Fruit fly (Drosophila melanogaster): ENCODE data around the gene CG4592.

CG4592 gene

dm6 chr2L:9915011-9915850, 6.2 kb upstream of the CG4592 start, which contains the start of gene yip2 (continued):
- TF ChIP-seq esn (GFP tag; optimal IDR thresholded peaks at IDR 0.05) (peak; percentile 84), Eip93F (GFP tag; optimal IDR thresholded peaks at IDR 0.05) (peak; percentile 91), Ets96B (tag; optimal IDR thresholded peaks at IDR 0.05) (peak; percentile 87), CG3919 (GFP tag; optimal IDR thresholded peaks at IDR 0.05) (peak; percentile 92), net (GFP tag; optimal IDR thresholded peaks at IDR 0.05) (peak; percentile 98), CG10631 (GFP tag; optimal IDR thresholded peaks at IDR 0.05) (peak; percentile 58), CG6792 (GFP tag; optimal IDR thresholded peaks at IDR 0.05) (peak; percentile 61), CG32006 (GFP tag; optimal IDR thresholded peaks at IDR 0.05) (peak; percentile 80), OdsH (GFP tag; optimal IDR thresholded peaks at IDR 0.05) (peak; percentile 65), Hr39 (GFP tag; optimal IDR thresholded peaks at IDR 0.05) (peak; percentile 43), CG8119 (GFP tag; IDR thresholded peaks at IDR 0.05) (peak; percentile 97), Eip75B (GFP tag; optimal IDR thresholded peaks at IDR 0.05) (peak; percentile 82), CG8319 (GFP tag; optimal IDR thresholded peaks at IDR 0.05) (peak; percentile 92), lz (GFP tag; optimal IDR thresholded peaks at IDR 0.05) (peak; percentile 66), CG16779 (tag; optimal IDR thresholded peaks at IDR 0.05) (peak; percentile 99), Sox14 (GFP tag; optimal IDR thresholded peaks at IDR 0.05) (peak; percentile 93), svp (GFP tag) (peak; percentile 99), CG3032 (tag; optimal IDR thresholded peaks at IDR 0.05) (peak; percentile 85), Blimp-1 (GFP tag; optimal IDR thresholded peaks at IDR 0.05) (peak; percentile 96), CG31627 (GFP tag; optimal IDR thresholded peaks at IDR 0.05) (peak; percentile 54), spab (GFP tag; optimal IDR thresholded peaks at IDR 0.05) (peak; percentile 99), CG4318 (GFP tag; optimal IDR thresholded peaks at IDR 0.05) (no peak), CG7368 (GFP tag; optimal IDR thresholded peaks at IDR 0.05) (peak; percentile 96), cyc (GFP tag; optimal IDR thresholded peaks at IDR 0.05) (peak; percentile 57), Met (GFP tag; optimal IDR thresholded peaks at IDR 0.05) (peak; percentile 87), vri (GFP tag; optimal IDR thresholded peaks at IDR 0.05) (peak; percentile 82), CG10669 (GFP tag; optimal IDR thresholded peaks at IDR 0.05) (peak; percentile 98), CG9139 (GFP tag; optimal IDR thresholded peaks at IDR 0.05) (peak; percentile 100), achi (GFP tag; optimal IDR thresholded peaks at IDR 0.05) (peak; percentile 77), Smox (GFP tag; optimal IDR thresholded peaks at IDR 0.05) (peak; percentile 57), Sox15 (GFP tag; optimal IDR thresholded peaks at IDR 0.05) (no peak), Hr4 (GFP tag; optimal IDR thresholded peaks at IDR 0.05) (peak; percentile 84), fd59A (GFP tag; optimal IDR thresholded peaks at IDR 0.05) (peak; percentile 39), CG15336 (GFP tag; IDR thresholded peaks at IDR 0.05) (peak; percentile 94), fkh (GFP tag; optimal IDR thresholded peaks at IDR 0.05) (peak; percentile 61), topi (GFP tag; optimal IDR thresholded peaks at IDR 0.05) (peak; percentile 82), eg (GFP tag; IDR thresholded peaks at IDR 0.05) (peak; percentile 91), CG8632 (GFP tag; optimal IDR thresholded peaks at IDR 0.05) (peak; percentile 81), CG6163 (GFP tag; IDR thresholded peaks at IDR 0.05) (peak; percentile 76)

Data from whole organism, prepupa.